Worm (Caenorhabditis elegans) whole organism, L1 larva: ENCODE results near the gene nlp-35.

Experiments used
- fos-1 ChIP-seq: fragments of 150-350 bp; optimal IDR thresholded peaks from 2 replicates; lab custom pipeline; 2014; ENCODE audit warnings: missing biosample characterization, missing genetic modification characterization
- lin-14 ChIP-seq: fragments of 200-800 bp; sonication (Bioruptor generic); optimal IDR thresholded peaks from 2 replicates; lab custom pipeline; 2018; ENCODE audit warnings: mild to moderate bottlenecking, missing genetic modification characterization, moderate library complexity, missing compliant biosample characterization
- lsy-2 ChIP-seq, 2 experiments: fragments of 150-350 bp; optimal IDR thresholded peaks; 2 replicates each; lab custom pipeline; 2014; ENCODE audit warnings: missing biosample characterization in 2 of 2, missing genetic modification characterization in 2 of 2
- mdl-1 ChIP-seq, 2 experiments: fragments of 150-350 bp; optimal IDR thresholded peaks; 2 replicates each; lab custom pipeline; 2014 to 2017; ENCODE audit warnings: missing biosample characterization in 2 of 2, missing genetic modification characterization in 2 of 2, inconsistent platforms in 1 of 2
- nhr-12 ChIP-seq: sonication (generic microtip); optimal IDR thresholded peaks from 2 replicates; lab custom pipeline; 2017; ENCODE audit warnings: missing biosample characterization, missing genetic modification characterization
- nhr-237 ChIP-seq: fragments of 150-350 bp; optimal IDR thresholded peaks from 2 replicates; lab custom pipeline; 2014; ENCODE audit warnings: missing biosample characterization, missing genetic modification characterization
- nhr-76 ChIP-seq: sonication (generic microtip); optimal IDR thresholded peaks from 2 replicates; lab custom pipeline; 2017; ENCODE audit warnings: missing biosample characterization, missing genetic modification characterization
- tbx-2 ChIP-seq: sonication (generic microtip); optimal IDR thresholded peaks from 2 replicates; lab custom pipeline; 2016; ENCODE audit warnings: missing genetic modification characterization, missing compliant biosample characterization

DNA sequence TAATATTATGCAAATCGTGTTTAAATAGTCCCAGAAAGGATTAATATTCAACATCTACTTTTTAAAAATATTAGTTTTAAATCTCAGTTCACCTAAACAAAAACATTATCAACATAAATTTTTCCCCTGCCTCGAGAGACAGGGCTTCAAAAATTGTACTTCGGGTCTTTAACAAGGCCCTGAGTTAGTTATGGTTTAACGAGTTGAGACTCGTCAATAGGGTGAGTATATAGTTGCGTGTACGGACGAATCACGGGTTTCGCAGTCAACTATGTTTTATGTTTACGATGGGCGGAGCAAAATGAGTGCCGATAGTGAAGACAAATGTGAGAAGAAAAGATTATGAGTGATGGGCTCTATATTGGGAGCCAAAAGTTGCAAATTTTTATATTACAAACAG is 7.1 kb downstream of the nlp-35 start:
- TF ChIP-seq nhr-76 (no peak), lsy-2 (tag; optimal IDR thresholded peaks at IDR 0.05; lab: Kevin White, UChicago) (no peak), tbx-2 (tag; lab: Kevin White, UChicago) (no peak), mdl-1 (tag; optimal IDR thresholded peaks at IDR 0.05; lab: Kevin White, UChicago) (no peak), nhr-237 (tag; lab: Kevin White, UChicago) (no peak), nhr-12 (tag; lab: Kevin White, UChicago) (no peak), lin-14 (GFP tag; lab: Kevin White, UChicago) (no peak), fos-1 (tag; lab: Kevin White, UChicago) (no peak)
